Fruit fly (Drosophila melanogaster) whole organism, embryonic: ENCODE measurements around the gene RabGGTa.
A peak's percentile ranks its signal among the peaks of the same experiment; 100 is the strongest.

Source experiments
- Adf1 ChIP-seq: fragments of 200-800 bp; sonication (Bioruptor generic); IDR thresholded peaks from 2 replicates; pipeline ENCODE4 v1.3.6; 2022; ENCODE audit warnings: missing biosample characterization, missing genetic modification characterization
- Atf6 ChIP-seq: fragments of 200-800 bp; sonication (Bioruptor generic); IDR thresholded peaks from 2 replicates; pipeline ENCODE4 v1.3.6; 2022; ENCODE audit warnings: missing biosample characterization, missing genetic modification characterization
- B-H2 ChIP-seq: fragments of 200-800 bp; sonication (Bioruptor generic); optimal IDR thresholded peaks from 2 replicates; lab custom pipeline; 2018; ENCODE audit warnings: missing biosample characterization, mild to moderate bottlenecking, missing genetic modification characterization
- Bdp1 ChIP-seq: fragments of 200-800 bp; sonication (Bioruptor generic); optimal IDR thresholded peaks from 3 replicates; lab custom pipeline; 2016; ENCODE audit warnings: missing biosample characterization, missing genetic modification characterization
- CG12104 ChIP-seq: fragments of 200-800 bp; sonication (Bioruptor generic); optimal IDR thresholded peaks from 3 replicates; lab custom pipeline; 2016; ENCODE audit warnings: missing biosample characterization, missing genetic modification characterization
- CG2712 ChIP-seq: fragments of 200-800 bp; optimal IDR thresholded peaks from 3 replicates; lab custom pipeline; 2019; ENCODE audit warnings: missing biosample characterization, mild to moderate bottlenecking, missing genetic modification characterization, moderate library complexity
- CG30403 ChIP-seq: fragments of 200-800 bp; sonication (Bioruptor generic); optimal IDR thresholded peaks from 3 replicates; lab custom pipeline; 2016; ENCODE audit warnings: missing biosample characterization, missing genetic modification characterization
- CG3065 ChIP-seq: fragments of 200-800 bp; sonication (Bioruptor generic); optimal IDR thresholded peaks from 2 replicates; lab custom pipeline; 2016; ENCODE audit warnings: missing biosample characterization, missing genetic modification characterization
- CG3163 ChIP-seq: fragments of 200-800 bp; sonication (Bioruptor generic); optimal IDR thresholded peaks from 3 replicates; lab custom pipeline; 2016; ENCODE audit warnings: missing biosample characterization, missing genetic modification characterization
- CG3726 ChIP-seq: fragments of 200-800 bp; sonication (Bioruptor generic); IDR thresholded peaks from 3 replicates; pipeline ENCODE4, ENCODE4 v1.3.6; 2022; ENCODE audit warnings: missing biosample characterization, missing genetic modification characterization
- CG43689 ChIP-seq: fragments of 200-800 bp; sonication (Bioruptor generic); IDR thresholded peaks from 2 replicates; pipeline ENCODE4 v1.3.6; 2022; ENCODE audit warnings: missing biosample characterization, missing genetic modification characterization
- CG4617 ChIP-seq: fragments of 200-800 bp; sonication (Bioruptor generic); optimal IDR thresholded peaks from 3 replicates; lab custom pipeline; 2016; ENCODE audit warnings: missing biosample characterization, missing genetic modification characterization, borderline replicate concordance
- CG4820 ChIP-seq: fragments of 200-800 bp; sonication (Bioruptor generic); optimal IDR thresholded peaks from 3 replicates; lab custom pipeline; 2016; ENCODE audit warnings: missing biosample characterization, missing genetic modification characterization
- CG6765 ChIP-seq: fragments of 200-800 bp; sonication (Bioruptor generic); optimal IDR thresholded peaks from 3 replicates; lab custom pipeline; 2017; ENCODE audit warnings: missing biosample characterization, mild to moderate bottlenecking, missing genetic modification characterization
- CG6791 ChIP-seq: fragments of 200-800 bp; sonication (Bioruptor generic); IDR thresholded peaks from 3 replicates; pipeline ENCODE4 v1.3.6; 2022; ENCODE audit warnings: missing biosample characterization, missing genetic modification characterization; ENCODE audit not compliant: partially characterized antibody
- CG9727 ChIP-seq: fragments of 200-800 bp; sonication (Bioruptor generic); optimal IDR thresholded peaks from 3 replicates; lab custom pipeline; 2017; ENCODE audit warnings: missing biosample characterization, mild to moderate bottlenecking, missing genetic modification characterization
- CkIIα-i1 ChIP-seq: fragments of 200-800 bp; sonication (Bioruptor generic); IDR thresholded peaks from 2 replicates; pipeline ENCODE4 v1.3.6; 2022; ENCODE audit warnings: missing biosample characterization, missing genetic modification characterization
- Dek ChIP-seq: fragments of 200-800 bp; sonication (Bioruptor generic); optimal IDR thresholded peaks from 3 replicates; lab custom pipeline; 2019; ENCODE audit warnings: missing biosample characterization, mild to moderate bottlenecking, missing genetic modification characterization, moderate library complexity
- Doc3 ChIP-seq: fragments of 200-800 bp; sonication (Bioruptor generic); IDR thresholded peaks from 3 replicates; pipeline ENCODE4 v1.3.6; 2022; ENCODE audit warnings: missing biosample characterization, missing genetic modification characterization; ENCODE audit not compliant: partially characterized antibody
- E2f1 ChIP-seq: fragments of 200-800 bp; sonication (Bioruptor generic); IDR thresholded peaks from 2 replicates; pipeline ENCODE4 v1.3.6; 2022; ENCODE audit warnings: missing biosample characterization, missing genetic modification characterization
- Fer3 ChIP-seq: fragments of 200-800 bp; sonication (Bioruptor generic); optimal IDR thresholded peaks from 2 replicates; lab custom pipeline; 2018; ENCODE audit warnings: missing biosample characterization, mild to moderate bottlenecking, missing genetic modification characterization, moderate library complexity
- HmgZ ChIP-seq: fragments of 200-800 bp; sonication (Bioruptor generic); optimal IDR thresholded peaks from 2 replicates; lab custom pipeline; 2018; ENCODE audit warnings: missing biosample characterization, mild to moderate bottlenecking, missing genetic modification characterization
- Hr51 ChIP-seq, 2 experiments: fragments of 200-800 bp; sonication (Bioruptor generic); optimal IDR thresholded peaks; 2 replicates in 1 of 2; 3 replicates in 1 of 2; lab custom pipeline; 2016 to 2018; ENCODE audit warnings: missing biosample characterization in 2 of 2, missing genetic modification characterization in 2 of 2, mild to moderate bottlenecking in 1 of 2, moderate library complexity in 1 of 2
- Lim3 ChIP-seq: fragments of 200-800 bp; sonication (Bioruptor generic); IDR thresholded peaks from 2 replicates; pipeline ENCODE4 v1.3.6; 2022; ENCODE audit warnings: missing biosample characterization, missing genetic modification characterization
- Mad ChIP-seq: fragments of 200-800 bp; sonication (Bioruptor generic); optimal IDR thresholded peaks from 2 replicates; lab custom pipeline; 2016; ENCODE audit warnings: missing biosample characterization, missing genetic modification characterization
- Max ChIP-seq: fragments of 200-800 bp; sonication (Bioruptor generic); optimal IDR thresholded peaks from 2 replicates; lab custom pipeline; 2016; ENCODE audit warnings: missing biosample characterization, mild to moderate bottlenecking, missing genetic modification characterization
- NC2α ChIP-seq: fragments of 200-800 bp; sonication (Bioruptor generic); optimal IDR thresholded peaks from 2 replicates; lab custom pipeline; 2016; ENCODE audit warnings: missing biosample characterization, missing genetic modification characterization
- Spps ChIP-seq: fragments of 200-800 bp; sonication (Bioruptor generic); optimal IDR thresholded peaks from 2 replicates; lab custom pipeline; 2018; ENCODE audit warnings: missing biosample characterization, mild to moderate bottlenecking, missing genetic modification characterization
- YL-1 ChIP-seq: fragments of 200-800 bp; sonication (Bioruptor generic); optimal IDR thresholded peaks from 3 replicates; lab custom pipeline; 2017; ENCODE audit warnings: missing biosample characterization, mild to moderate bottlenecking, missing genetic modification characterization
- az2 ChIP-seq: fragments of 200-800 bp; sonication (Bioruptor generic); optimal IDR thresholded peaks from 3 replicates; lab custom pipeline; 2016; ENCODE audit warnings: missing biosample characterization, missing genetic modification characterization
- crc ChIP-seq: fragments of 200-800 bp; sonication (Bioruptor generic); optimal IDR thresholded peaks from 2 replicates; lab custom pipeline; 2016; ENCODE audit warnings: missing biosample characterization, missing genetic modification characterization
- crol ChIP-seq: fragments of 200-800 bp; sonication (Bioruptor generic); IDR thresholded peaks from 2 replicates; pipeline ENCODE4 v1.3.6; 2022; ENCODE audit warnings: missing biosample characterization, missing genetic modification characterization
- danr ChIP-seq: fragments of 200-800 bp; sonication (Bioruptor generic); IDR thresholded peaks from 2 replicates; pipeline ENCODE4 v1.3.6; 2022; ENCODE audit warnings: missing biosample characterization, missing genetic modification characterization
- dimm ChIP-seq: fragments of 200-800 bp; sonication (Bioruptor generic); IDR thresholded peaks from 2 replicates; pipeline ENCODE4 v1.3.6; 2022; ENCODE audit warnings: missing biosample characterization, missing genetic modification characterization
- grau ChIP-seq: fragments of 200-800 bp; optimal IDR thresholded peaks from 3 replicates; lab custom pipeline; 2019; ENCODE audit warnings: missing biosample characterization, mild to moderate bottlenecking, missing genetic modification characterization, moderate library complexity
- hth ChIP-seq: fragments of >200 bp; optimal IDR thresholded peaks from 2 replicates; lab custom pipeline; 2017; ENCODE audit warnings: inconsistent platforms
- lola ChIP-seq, 3 experiments: fragments of >200 bp in 2 of 3; fragments of 200-800 bp in 1 of 3; sonication (Bioruptor generic) in 1 of 3; optimal IDR thresholded peaks; 2 replicates each; lab custom pipeline; 2017 to 2019; ENCODE audit warnings: missing biosample characterization in 3 of 3, missing genetic modification characterization in 3 of 3, mild to moderate bottlenecking in 1 of 3, moderate library complexity in 1 of 3
- mam ChIP-seq: fragments of 200-800 bp; sonication (Bioruptor generic); optimal IDR thresholded peaks from 3 replicates; lab custom pipeline; 2016; ENCODE audit warnings: missing biosample characterization, missing genetic modification characterization
- p53 ChIP-seq: fragments of 200-800 bp; sonication (Bioruptor generic); optimal IDR thresholded peaks from 2 replicates; lab custom pipeline; 2016; ENCODE audit warnings: missing biosample characterization, missing genetic modification characterization
- pnt ChIP-seq: fragments of 200-800 bp; sonication (Bioruptor generic); optimal IDR thresholded peaks from 3 replicates; lab custom pipeline; 2016; ENCODE audit warnings: missing biosample characterization, missing genetic modification characterization
- pros ChIP-seq: fragments of 200-800 bp; sonication (Bioruptor generic); optimal IDR thresholded peaks from 3 replicates; lab custom pipeline; 2019; ENCODE audit warnings: missing biosample characterization, mild to moderate bottlenecking, missing genetic modification characterization, moderate library complexity
- pzg ChIP-seq: fragments of 200-800 bp; sonication (Bioruptor generic); optimal IDR thresholded peaks from 3 replicates; lab custom pipeline; 2018; ENCODE audit warnings: missing biosample characterization, mild to moderate bottlenecking, missing genetic modification characterization, moderate library complexity
- scrt ChIP-seq: fragments of 200-800 bp; sonication (Bioruptor generic); optimal IDR thresholded peaks from 2 replicates; lab custom pipeline; 2018; ENCODE audit warnings: missing biosample characterization, mild to moderate bottlenecking, missing genetic modification characterization, moderate library complexity
- sima ChIP-seq: fragments of 200-800 bp; sonication (Bioruptor generic); optimal IDR thresholded peaks from 2 replicates; lab custom pipeline; 2016; ENCODE audit warnings: missing biosample characterization, missing genetic modification characterization
- sna ChIP-seq: fragments of 200-800 bp; sonication (Bioruptor generic); IDR thresholded peaks from 2 replicates; pipeline ENCODE4 v1.3.6; 2022; ENCODE audit warnings: missing biosample characterization, missing genetic modification characterization; ENCODE audit not compliant: partially characterized antibody
- stwl ChIP-seq: fragments of 200-800 bp; sonication (Bioruptor generic); optimal IDR thresholded peaks from 3 replicates; lab custom pipeline; 2018; ENCODE audit warnings: missing biosample characterization, mild to moderate bottlenecking, missing genetic modification characterization, moderate library complexity
- tap ChIP-seq: fragments of 200-800 bp; optimal IDR thresholded peaks from 3 replicates; lab custom pipeline; 2019; ENCODE audit warnings: missing biosample characterization, mild to moderate bottlenecking, missing genetic modification characterization, moderate library complexity
- tna ChIP-seq: fragments of 200-800 bp; sonication (Bioruptor generic); IDR thresholded peaks from 2 replicates; pipeline ENCODE4 v1.3.6; 2022; ENCODE audit warnings: missing biosample characterization, missing genetic modification characterization; ENCODE audit not compliant: partially characterized antibody
- twi ChIP-seq: fragments of 200-800 bp; optimal IDR thresholded peaks from 2 replicates; lab custom pipeline; 2019; ENCODE audit warnings: missing biosample characterization, mild to moderate bottlenecking, missing genetic modification characterization, moderate library complexity
- zen2 ChIP-seq: fragments of 200-800 bp; sonication (Bioruptor generic); IDR thresholded peaks from 3 replicates; pipeline ENCODE4 v1.3.6; 2022; ENCODE audit warnings: missing biosample characterization, missing genetic modification characterization; ENCODE audit not compliant: partially characterized antibody
- zfh2 ChIP-seq: fragments of 200-800 bp; sonication (Bioruptor generic); optimal IDR thresholded peaks from 2 replicates; lab custom pipeline; 2016; ENCODE audit warnings: missing biosample characterization, missing genetic modification characterization

Gene RabGGTa

dm6 chr3R:5127790-5128243 is at the start of gene RabGGTa (continued):
- peak; percentile 59 for TF ChIP-seq tap
- peak; percentile 76 for TF ChIP-seq Atf6 (GFP tag; lab: Robert Waterston, UW)
- peak; percentile 85 for TF ChIP-seq YL-1
- 0 out of 3 replicates have a peak, but pooled peaks have one; percentile 62 for TF ChIP-seq CG3726 (GFP tag; lab: Robert Waterston, UW)
- TF ChIP-seq pnt (GFP tag; lab: Kevin White, UChicago), result peak; percentile 40
- TF ChIP-seq mam (GFP tag; lab: Kevin White, UChicago), result peak; percentile 70
- peak; percentile 74 for TF ChIP-seq grau (tag; lab: Kevin White, UChicago)
- TF ChIP-seq az2 (GFP tag; lab: Kevin White, UChicago), result peak; percentile 57
- no peak for TF ChIP-seq CG6791 (GFP tag; lab: Robert Waterston, UW)
- TF ChIP-seq p53 (GFP tag; lab: Kevin White, UChicago), result no peak
- peak in 1 of 3 experiments; percentile 60 for TF ChIP-seq lola (GFP tag; optimal IDR thresholded peaks at IDR 0.05; lab: Kevin White, UChicago)
- TF ChIP-seq B-H2 (GFP tag; lab: Kevin White, UChicago), result no peak
- TF ChIP-seq Bdp1 (GFP tag; lab: Kevin White, UChicago), result peak; percentile 35
- TF ChIP-seq sima (GFP tag; lab: Kevin White, UChicago), result no peak
- 0 out of 2 replicates have a peak, but pooled peaks have one; percentile 34 for TF ChIP-seq crol (GFP tag; lab: Robert Waterston, UW)
- peak; percentile 33 for TF ChIP-seq CG3163 (GFP tag; lab: Kevin White, UChicago)
- TF ChIP-seq CG4820 (GFP tag; lab: Kevin White, UChicago), result peak; percentile 39
- peak; percentile 20 for TF ChIP-seq Max (GFP tag; lab: Kevin White, UChicago)
- TF ChIP-seq HmgZ, result peak; percentile 76
- peak; percentile 46 for TF ChIP-seq zfh2
- TF ChIP-seq Spps (tag; lab: Kevin White, UChicago), result peak; percentile 60
- peak; percentile 73 for TF ChIP-seq CG4617 (GFP tag; lab: Kevin White, UChicago)
- peak; percentile 64 for TF ChIP-seq CG9727 (GFP tag; lab: Kevin White, UChicago)
- TF ChIP-seq Lim3, result no peak
- TF ChIP-seq CG2712 (tag; lab: Kevin White, UChicago), result peak; percentile 76
- peak; percentile 9 for TF ChIP-seq scrt (GFP tag; lab: Kevin White, UChicago)
- TF ChIP-seq sna (GFP tag; lab: Robert Waterston, UW), result no peak
- peak; percentile 76 for TF ChIP-seq Dek (tag; lab: Kevin White, UChicago)
- TF ChIP-seq pros (GFP tag; lab: Kevin White, UChicago), result no peak
- TF ChIP-seq CG43689, result no peak
- no peak; the same call in 1 of the 2 replicates for TF ChIP-seq Adf1
- no peak for TF ChIP-seq dimm (GFP tag; lab: Robert Waterston, UW)
- TF ChIP-seq pzg, result peak; percentile 52
- peak; percentile 36 for TF ChIP-seq twi
- TF ChIP-seq Mad (GFP tag; lab: Kevin White, UChicago), result no peak
- TF ChIP-seq CG6765 (GFP tag; lab: Kevin White, UChicago), result peak; percentile 11
- no peak for TF ChIP-seq CkIIα-i1 (GFP tag; lab: Robert Waterston, UW)
- no peak for TF ChIP-seq danr (GFP tag; lab: Robert Waterston, UW)
- TF ChIP-seq Doc3 (GFP tag; lab: Robert Waterston, UW), result no peak
- TF ChIP-seq Fer3 (tag; lab: Kevin White, UChicago), result peak; percentile 81
- TF ChIP-seq Hr51 (GFP tag; optimal IDR thresholded peaks at IDR 0.05; lab: Kevin White, UChicago), result peak; percentile 41 to 75
- no peak for TF ChIP-seq CG3065 (GFP tag; lab: Kevin White, UChicago)
- no peak for TF ChIP-seq tna
- peak; percentile 73; the same call in 1 of the 2 replicates for TF ChIP-seq E2f1 (GFP tag; lab: Robert Waterston, UW)
- no peak for TF ChIP-seq hth (lab: Kevin White, UChicago)
- TF ChIP-seq stwl (tag; lab: Kevin White, UChicago), result peak; percentile 49
- TF ChIP-seq zen2 (GFP tag; lab: Robert Waterston, UW), result no peak
- peak; percentile 75 for TF ChIP-seq CG30403 (GFP tag; lab: Kevin White, UChicago)
- TF ChIP-seq NC2α (GFP tag; lab: Kevin White, UChicago), result no peak
- TF ChIP-seq crc (GFP tag; lab: Kevin White, UChicago), result peak; percentile 39
- peak; percentile 42 for TF ChIP-seq CG12104 (GFP tag; lab: Kevin White, UChicago)
